Fruit fly (Drosophila melanogaster): Measurements from ENCODE around the gene CG8852.

DNA sequence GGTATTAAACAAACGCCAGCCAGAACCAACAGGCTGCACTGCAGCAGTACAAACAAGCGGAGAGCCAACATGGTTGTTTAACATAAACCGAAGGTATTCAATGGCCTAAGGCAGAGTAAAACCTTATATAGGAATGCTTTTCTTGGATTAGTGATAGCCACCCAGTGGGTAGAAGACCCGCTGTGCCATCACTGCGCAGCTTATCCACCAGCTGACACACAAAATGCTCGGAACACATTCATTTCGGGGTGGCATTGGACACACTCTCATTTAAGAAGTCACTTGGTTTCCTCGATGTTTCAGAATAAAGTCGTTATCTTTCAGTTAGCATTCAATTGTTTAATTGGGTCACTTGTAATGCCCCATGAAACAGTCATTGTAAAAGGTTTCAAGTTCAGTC is 14.9 kb upstream of the CG8852 start, which contains the start of gene CG31954:
- TF ChIP-seq CTCF (optimal IDR thresholded peaks at IDR 0.05), result no peak
- no peak for TF ChIP-seq CG8478 (optimal IDR thresholded peaks at IDR 0.05)
